Worm (Caenorhabditis elegans) whole organism, young adult: ENCODE results near the gene C40C9.4.

Source experiments
- F23B12.7 ChIP-seq: sonication (generic microtip); optimal IDR thresholded peaks from 2 replicates; lab custom pipeline; 2017; ENCODE audit warnings: missing genetic modification characterization, mild to moderate bottlenecking, missing compliant biosample characterization, antibody characterized with exemption, moderate library complexity; ENCODE audit not compliant: insufficient read depth
- F33H1.4 ChIP-seq: fragments of 200-800 bp; sonication (Bioruptor generic); IDR thresholded peaks from 2 replicates; pipeline ENCODE4 v1.3.6; 2022; ENCODE audit warnings: missing genetic modification reagents, missing genetic modification characterization, missing compliant biosample characterization
- F49E8.2 ChIP-seq: sonication (generic microtip); optimal IDR thresholded peaks from 3 replicates; lab custom pipeline; 2017; ENCODE audit warnings: missing genetic modification characterization, mild to moderate bottlenecking, missing compliant biosample characterization, antibody characterized with exemption, moderate library complexity; ENCODE audit not compliant: insufficient read depth
- F52B5.7 ChIP-seq: sonication (generic microtip); optimal IDR thresholded peaks from 2 replicates; lab custom pipeline; 2016; ENCODE audit warnings: mild to moderate bottlenecking, missing genetic modification characterization, missing compliant biosample characterization
- F57C9.4 ChIP-seq: sonication (generic microtip); optimal IDR thresholded peaks from 2 replicates; lab custom pipeline; 2017; ENCODE audit warnings: mild to moderate bottlenecking, missing genetic modification characterization, missing compliant biosample characterization
- K12H6.12 ChIP-seq: fragments of 200-800 bp; sonication (Bioruptor generic); optimal IDR thresholded peaks from 2 replicates; lab custom pipeline; 2018; ENCODE audit warnings: mild to moderate bottlenecking, missing genetic modification characterization, missing compliant biosample characterization
- T07F8.4 ChIP-seq: sonication (generic microtip); optimal IDR thresholded peaks from 2 replicates; lab custom pipeline; 2016; ENCODE audit warnings: mild to moderate bottlenecking, missing genetic modification characterization, moderate library complexity, missing compliant biosample characterization
- T26A5.8 ChIP-seq: sonication (generic microtip); optimal IDR thresholded peaks from 2 replicates; lab custom pipeline; 2016; ENCODE audit warnings: missing genetic modification characterization, missing compliant biosample characterization
- Y53F4B.3 ChIP-seq: fragments of 200-800 bp; sonication (Bioruptor generic); IDR thresholded peaks from 2 replicates; pipeline ENCODE4 v1.3.6; 2022; ENCODE audit warnings: missing genetic modification reagents, missing genetic modification characterization, missing compliant biosample characterization
- Y56A3A.18 ChIP-seq: fragments of 200-800 bp; sonication (Bioruptor generic); IDR thresholded peaks from 2 replicates; pipeline ENCODE4 v1.3.6; 2022; ENCODE audit warnings: missing genetic modification reagents, missing genetic modification characterization, missing compliant biosample characterization
- Y79H2A.3 ChIP-seq: fragments of 200-800 bp; sonication (Bioruptor generic); conservative IDR thresholded peaks from 2 replicates; pipeline ENCODE4 v1.3.6; 2022; ENCODE audit warnings: missing genetic modification reagents, missing genetic modification characterization, missing compliant biosample characterization
- aptf-3 ChIP-seq: fragments of 200-800 bp; sonication (Bioruptor generic); IDR thresholded peaks from 2 replicates; pipeline ENCODE4 v1.3.6; 2022; ENCODE audit warnings: missing genetic modification characterization, missing compliant biosample characterization
- attf-6 ChIP-seq: fragments of 200-800 bp; sonication (Bioruptor generic); IDR thresholded peaks from 2 replicates; pipeline ENCODE4 v1.3.6; 2022; ENCODE audit warnings: missing genetic modification reagents, missing genetic modification characterization, missing compliant biosample characterization
- ccch-3 ChIP-seq: fragments of 200-800 bp; sonication (Bioruptor generic); optimal IDR thresholded peaks from 2 replicates; lab custom pipeline; 2018; ENCODE audit warnings: mild to moderate bottlenecking, missing genetic modification characterization, missing compliant biosample characterization
- ceh-100 ChIP-seq: fragments of 200-800 bp; sonication (Bioruptor generic); IDR thresholded peaks from 2 replicates; pipeline ENCODE4 v1.3.6; 2022; ENCODE audit warnings: missing genetic modification reagents, missing genetic modification characterization, missing compliant biosample characterization
- ceh-27 ChIP-seq: fragments of 200-800 bp; sonication (Bioruptor generic); optimal IDR thresholded peaks from 2 replicates; lab custom pipeline; 2018; ENCODE audit warnings: mild to moderate bottlenecking, missing genetic modification characterization, moderate library complexity, missing compliant biosample characterization
- ceh-58 ChIP-seq: fragments of 200-800 bp; sonication (Bioruptor generic); IDR thresholded peaks from 2 replicates; pipeline ENCODE4 v1.3.6; 2022; ENCODE audit warnings: missing genetic modification characterization, missing compliant biosample characterization
- chd-7 ChIP-seq: sonication (generic microtip); optimal IDR thresholded peaks from 2 replicates; lab custom pipeline; 2016; ENCODE audit warnings: mild to moderate bottlenecking, missing genetic modification characterization, moderate library complexity, missing compliant biosample characterization
- dox-1 ChIP-seq: fragments of 200-800 bp; sonication (Bioruptor generic); IDR thresholded peaks from 2 replicates; pipeline ENCODE4 v1.3.6; 2022; ENCODE audit warnings: missing genetic modification reagents, missing genetic modification characterization, missing compliant biosample characterization
- dpff-1 ChIP-seq: sonication (generic microtip); optimal IDR thresholded peaks from 2 replicates; lab custom pipeline; 2017; ENCODE audit warnings: mild to moderate bottlenecking, missing genetic modification characterization, missing compliant biosample characterization
- egl-44 ChIP-seq: fragments of 200-800 bp; sonication (Bioruptor generic); IDR thresholded peaks from 2 replicates; pipeline ENCODE4 v1.3.6; 2022; ENCODE audit warnings: missing genetic modification reagents, missing genetic modification characterization, missing compliant biosample characterization
- ekl-4 ChIP-seq: fragments of 200-800 bp; sonication (Bioruptor generic); IDR thresholded peaks from 2 replicates; pipeline ENCODE4 v1.3.6; 2022; ENCODE audit warnings: missing genetic modification reagents, missing genetic modification characterization, missing compliant biosample characterization
- fkh-3 ChIP-seq: sonication (generic microtip); optimal IDR thresholded peaks from 2 replicates; lab custom pipeline; 2016; ENCODE audit warnings: mild to moderate bottlenecking, missing genetic modification characterization, missing compliant biosample characterization
- him-1 ChIP-seq: sonication (generic microtip); optimal IDR thresholded peaks from 2 replicates; lab custom pipeline; 2016; ENCODE audit warnings: missing genotype, missing genetic modification reagents, missing genetic modification characterization, missing compliant biosample characterization
- hlh-26 ChIP-seq: fragments of 200-800 bp; sonication (Bioruptor generic); conservative IDR thresholded peaks from 2 replicates; pipeline ENCODE4 v1.3.6; 2022; ENCODE audit warnings: missing genetic modification reagents, missing genetic modification characterization, missing compliant biosample characterization
- hmg-20 ChIP-seq: fragments of 200-800 bp; sonication (Bioruptor generic); IDR thresholded peaks from 2 replicates; pipeline ENCODE4 v1.3.6; 2022; ENCODE audit warnings: missing genetic modification reagents, missing genetic modification characterization, missing compliant biosample characterization
- hrde-1 ChIP-seq: sonication (generic microtip); optimal IDR thresholded peaks from 2 replicates; lab custom pipeline; 2016; ENCODE audit warnings: missing genetic modification characterization, mild to moderate bottlenecking, missing compliant biosample characterization, moderate library complexity, missing genotype, missing genetic modification reagents, borderline replicate concordance
- lag-1 ChIP-seq: fragments of 200-800 bp; sonication (Bioruptor generic); IDR thresholded peaks from 2 replicates; pipeline ENCODE4 v1.3.6; 2022; ENCODE audit warnings: missing genetic modification reagents, missing genetic modification characterization, missing compliant biosample characterization
- let-607 ChIP-seq, 2 experiments: fragments of 200-800 bp in 1 of 2; sonication (Bioruptor generic) in 1 of 2; sonication (generic microtip) in 1 of 2; optimal IDR thresholded peaks; 2 replicates each; lab custom pipeline; 2016 to 2018; ENCODE audit warnings: mild to moderate bottlenecking in 2 of 2, missing compliant biosample characterization in 2 of 2, missing genetic modification characterization in 2 of 2, moderate library complexity in 2 of 2, missing genotype in 1 of 2
- lin-26 ChIP-seq: fragments of 200-800 bp; sonication (Bioruptor generic); IDR thresholded peaks from 2 replicates; pipeline ENCODE4 v1.3.6; 2022; ENCODE audit warnings: missing genetic modification reagents, missing genetic modification characterization, missing compliant biosample characterization
- lin-35 ChIP-seq, 3 experiments: fragments of 150-350 bp in 2 of 3; sonication (generic microtip) in 1 of 3; optimal IDR thresholded peaks; 2 replicates each; lab custom pipeline; 2014 to 2018; ENCODE audit warnings: missing biosample characterization in 3 of 3, missing genetic modification characterization in 3 of 3, missing genetic modification reagents in 3 of 3
- lir-1 ChIP-seq: fragments of 200-800 bp; sonication (Bioruptor generic); conservative IDR thresholded peaks from 2 replicates; pipeline ENCODE4 v1.3.6; 2022; ENCODE audit warnings: missing genetic modification reagents, missing genetic modification characterization, missing compliant biosample characterization
- mel-28 ChIP-seq: sonication (generic microtip); optimal IDR thresholded peaks from 2 replicates; lab custom pipeline; 2016; ENCODE audit warnings: borderline replicate concordance, mild to moderate bottlenecking, missing genetic modification characterization, missing compliant biosample characterization
- nfya-2 ChIP-seq: fragments of 200-800 bp; sonication (Bioruptor generic); IDR thresholded peaks from 2 replicates; pipeline ENCODE4 v1.3.6; 2022; ENCODE audit warnings: missing genetic modification reagents, missing genetic modification characterization, missing compliant biosample characterization
- nhr-120 ChIP-seq: fragments of 200-800 bp; sonication (Bioruptor generic); IDR thresholded peaks from 2 replicates; pipeline ENCODE4 v1.3.6; 2022; ENCODE audit warnings: missing genetic modification characterization, missing compliant biosample characterization
- nhr-179 ChIP-seq: sonication (generic microtip); optimal IDR thresholded peaks from 2 replicates; lab custom pipeline; 2016; ENCODE audit warnings: mild to moderate bottlenecking, missing genetic modification characterization, missing compliant biosample characterization
- nhr-80 ChIP-seq: sonication (generic microtip); optimal IDR thresholded peaks from 2 replicates; lab custom pipeline; 2016; ENCODE audit warnings: missing genetic modification characterization, missing compliant biosample characterization
- pbrm-1 ChIP-seq: fragments of 200-800 bp; sonication (Bioruptor generic); IDR thresholded peaks from 2 replicates; pipeline ENCODE4 v1.3.6; 2022; ENCODE audit warnings: missing genetic modification reagents, missing genetic modification characterization, missing compliant biosample characterization
- repo-1 ChIP-seq: sonication (generic microtip); optimal IDR thresholded peaks from 2 replicates; lab custom pipeline; 2017; ENCODE audit warnings: mild to moderate bottlenecking, missing genetic modification characterization, missing compliant biosample characterization
- rpc-1 ChIP-seq, 2 experiments: fragments of 150-350 bp in 1 of 2; sonication (generic microtip) in 1 of 2; optimal IDR thresholded peaks; 2 replicates each; lab custom pipeline; 2014 to 2018; ENCODE audit warnings: missing biosample characterization in 1 of 2, missing genetic modification characterization in 1 of 2, missing genetic modification reagents in 1 of 2, missing genotype in 1 of 2
- sdz-38 ChIP-seq: sonication (generic microtip); optimal IDR thresholded peaks from 2 replicates; lab custom pipeline; 2016; ENCODE audit warnings: missing genotype, missing genetic modification characterization, missing compliant biosample characterization
- sea-2 ChIP-seq: fragments of 200-800 bp; sonication (Bioruptor generic); IDR thresholded peaks from 2 replicates; pipeline ENCODE4 v1.3.6; 2022; ENCODE audit warnings: missing genetic modification characterization, missing compliant biosample characterization
- snpc-1.1 ChIP-seq: sonication (generic microtip); optimal IDR thresholded peaks from 2 replicates; lab custom pipeline; 2017; ENCODE audit warnings: missing genetic modification characterization, mild to moderate bottlenecking, missing compliant biosample characterization, antibody characterized with exemption, moderate library complexity, missing genotype, missing genetic modification reagents; ENCODE audit not compliant: insufficient read depth
- sptf-2 ChIP-seq: fragments of 200-800 bp; sonication (Bioruptor generic); optimal IDR thresholded peaks from 2 replicates; lab custom pipeline; 2018; ENCODE audit warnings: mild to moderate bottlenecking, missing genetic modification characterization, missing compliant biosample characterization
- ztf-25 ChIP-seq: fragments of 200-800 bp; sonication (Bioruptor generic); IDR thresholded peaks from 2 replicates; pipeline ENCODE4 v1.3.6; 2022; ENCODE audit warnings: missing genetic modification reagents, missing genetic modification characterization, missing compliant biosample characterization

Gene C40C9.4

ce11 chrX:13653573-13653972 lies 2.7 kb downstream of the C40C9.4 start (continued):
- TF ChIP-seq hmg-20 (GFP tag; lab: Robert Waterston, UW) (peak; percentile 57; the same call in 1 of the 2 replicates), F33H1.4 (no peak), ceh-100 (GFP tag; lab: Robert Waterston, UW) (no peak), nhr-120 (GFP tag; lab: Robert Waterston, UW) (no peak), Y56A3A.18 (no peak), F49E8.2 (tag; lab: Kevin White, UChicago) (peak; percentile 10), ztf-25 (GFP tag; lab: Robert Waterston, UW) (0 out of 2 replicates have a peak, but pooled peaks have one; percentile 55), T26A5.8 (tag; lab: Kevin White, UChicago) (no peak), nfya-2 (GFP tag; lab: Robert Waterston, UW) (no peak), Y79H2A.3 (GFP tag; lab: Robert Waterston, UW) (no peak), let-607 (tag; optimal IDR thresholded peaks at IDR 0.05; lab: Kevin White, UChicago) (peak in 1 of 2 experiments; percentile 4), attf-6 (GFP tag; lab: Robert Waterston, UW) (no peak)
- TF ChIP-seq, all 124 proteins: peak for 54

DNA sequence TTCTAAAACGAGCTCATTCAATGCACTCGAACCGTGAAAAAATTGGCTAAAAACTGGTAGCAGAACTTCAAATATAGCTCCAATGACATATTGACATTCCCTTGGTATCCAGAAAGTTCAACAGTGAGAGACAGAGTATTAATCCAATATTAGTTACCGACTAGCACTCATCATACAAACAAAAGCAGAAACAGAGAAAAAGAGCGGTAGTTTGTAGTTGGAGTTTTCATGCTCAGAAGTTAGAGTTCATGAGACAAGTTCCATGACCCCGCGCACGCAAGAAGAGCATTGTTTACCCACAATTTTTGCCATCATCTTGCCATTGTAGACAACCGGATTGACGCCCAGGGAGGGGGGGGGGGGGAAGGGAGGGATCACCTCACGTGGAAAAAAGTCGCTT lies 3.4 kb downstream of the C40C9.4 start:
- TF ChIP-seq dpff-1 (tag; lab: Kevin White, UChicago) (no peak), K12H6.12 (tag; lab: Kevin White, UChicago) (no peak), dox-1 (GFP tag; lab: Robert Waterston, UW) (no peak), Y53F4B.3 (no peak), lag-1 (GFP tag; lab: Robert Waterston, UW) (no peak), rpc-1 (optimal IDR thresholded peaks at IDR 0.05; lab: Kevin White, UChicago) (no peak), rpc-1 (tag; optimal IDR thresholded peaks at IDR 0.05; lab: Kevin White, UChicago) (no peak), ztf-25 (GFP tag; lab: Robert Waterston, UW) (no peak), ekl-4 (GFP tag; lab: Robert Waterston, UW) (no peak), pbrm-1 (no peak), F52B5.7 (no peak), sptf-2 (GFP tag; lab: Kevin White, UChicago) (no peak), nhr-80 (tag; lab: Kevin White, UChicago) (no peak), lir-1 (GFP tag; lab: Robert Waterston, UW) (no peak), nhr-120 (GFP tag; lab: Robert Waterston, UW) (no peak), hrde-1 (tag; lab: Kevin White, UChicago) (no peak), him-1 (tag; lab: Kevin White, UChicago) (no peak), T26A5.8 (tag; lab: Kevin White, UChicago) (no peak), F23B12.7 (no peak)

DNA sequence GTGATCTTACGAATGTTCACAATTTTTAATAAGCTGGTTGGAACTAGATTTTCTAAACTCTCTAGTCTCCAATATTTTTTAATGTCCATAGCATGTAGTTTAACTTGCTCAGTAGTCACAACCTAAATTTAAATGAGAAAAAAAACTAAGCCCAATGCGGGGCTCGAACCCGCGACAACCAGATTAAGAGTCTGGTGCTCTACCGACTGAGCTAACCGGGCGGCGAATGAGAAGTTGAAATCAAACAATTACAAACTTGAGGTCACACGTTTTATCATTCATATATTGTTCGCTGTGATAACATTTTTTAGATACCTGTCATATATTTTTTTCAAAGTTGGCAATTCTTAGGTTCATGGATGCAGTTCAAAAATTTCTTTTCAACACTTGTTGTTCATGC lies 4.9 kb downstream of the C40C9.4 start:
- TF ChIP-seq fkh-3 (tag; lab: Kevin White, UChicago) (no peak), snpc-1.1 (tag; lab: Kevin White, UChicago) (peak; percentile 40), hlh-26 (GFP tag; lab: Robert Waterston, UW) (no peak), lin-26 (GFP tag; lab: Robert Waterston, UW) (peak; percentile 76), nhr-179 (tag; lab: Kevin White, UChicago) (no peak), dox-1 (GFP tag; lab: Robert Waterston, UW) (peak; percentile 41; the same call in 1 of the 2 replicates), attf-6 (GFP tag; lab: Robert Waterston, UW) (no peak), pbrm-1 (no peak), mel-28 (no peak), ceh-27 (no peak), chd-7 (tag; lab: Kevin White, UChicago) (no peak), sdz-38 (tag; lab: Kevin White, UChicago) (no peak), aptf-3 (GFP tag; lab: Robert Waterston, UW) (no peak), T07F8.4 (tag; lab: Kevin White, UChicago) (no peak), sptf-2 (GFP tag; lab: Kevin White, UChicago) (no peak), ccch-3 (GFP tag; lab: Kevin White, UChicago) (no peak), lin-35 (GFP tag; optimal IDR thresholded peaks at IDR 0.05; lab: Kevin White, UChicago) (no peak), sea-2 (no peak), ceh-58 (no peak), egl-44 (GFP tag; lab: Robert Waterston, UW) (no peak), F49E8.2 (tag; lab: Kevin White, UChicago) (peak; percentile 9), repo-1 (tag; lab: Kevin White, UChicago) (no peak), F57C9.4 (no peak)
